Worm (Caenorhabditis elegans) whole organism, L3 larva: ENCODE measurements around the gene F36H12.4.

ENCODE experiments used
- lin-15B ChIP-seq: fragments of 150-350 bp; optimal IDR thresholded peaks from 2 replicates; lab custom pipeline; 2014; ENCODE audit warnings: missing biosample characterization, missing genetic modification characterization
- nhr-67 ChIP-seq: fragments of 150-350 bp; optimal IDR thresholded peaks from 2 replicates; lab custom pipeline; 2014; ENCODE audit warnings: missing biosample characterization, missing genetic modification characterization

Gene F36H12.4

DNA sequence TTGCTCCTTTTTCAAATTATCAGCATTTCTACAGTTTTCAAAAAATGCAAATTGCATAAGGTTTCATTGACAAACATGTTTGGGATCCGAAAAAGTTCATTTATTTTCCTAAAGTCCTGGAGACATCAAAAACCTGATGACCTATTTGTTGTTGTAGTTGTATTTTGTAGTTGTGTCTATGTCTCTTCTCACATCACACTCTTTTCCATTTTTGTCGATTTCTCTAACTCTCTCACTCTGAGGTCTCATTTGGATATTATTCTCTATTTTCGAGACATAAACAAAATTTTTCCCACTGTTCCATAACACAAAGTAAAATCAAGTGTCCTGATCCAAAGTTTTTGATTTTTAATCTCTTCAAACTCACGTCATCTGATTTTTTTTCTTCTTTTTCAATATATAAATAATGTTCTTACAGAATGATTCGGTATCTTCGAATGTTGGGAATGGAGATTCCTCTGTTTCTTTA is 50.0 kb downstream of the F36H12.4 start, which contains the start of gene slc-46A (continued):
- TF ChIP-seq nhr-67 = no peak
- no peak for TF ChIP-seq lin-15B (tag; lab: Kevin White, UChicago)
